Fruit fly (Drosophila melanogaster): ENCODE measurements around the gene Toll-4.

DNA sequence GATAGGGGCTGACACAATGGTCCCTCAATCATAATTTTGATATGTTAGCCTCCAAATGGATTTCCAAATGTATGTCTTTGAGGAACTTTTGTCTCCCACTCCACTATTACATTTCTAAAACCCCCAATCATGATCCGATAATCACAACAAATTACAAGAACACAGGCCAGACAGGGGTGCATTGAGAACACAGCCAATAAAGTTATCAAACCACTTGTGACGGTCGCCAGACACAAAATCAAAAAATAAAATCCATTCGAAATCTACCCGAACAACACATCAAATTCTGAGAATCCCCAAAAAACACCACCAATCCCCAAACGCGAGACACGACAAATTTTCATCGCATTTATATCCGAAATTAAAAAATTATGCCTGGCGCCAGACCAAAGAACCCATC lies 39.8 kb downstream of the Toll-4 start:
- TF ChIP-seq ttk (optimal IDR thresholded peaks at IDR 0.05) = no peak
- no peak for TF ChIP-seq insv (optimal IDR thresholded peaks at IDR 0.05)

Data from Kc167 (cell line).